Fruit fly (Drosophila melanogaster) whole organism: ENCODE measurements around the gene CG46517.
"Not testable (repeated sequence)": the region's sequence is repeated elsewhere in the genome, so short reads cannot be mapped to it uniquely, and the experiment has no call there.

Experiments used
- CG8478 ChIP-seq: fragments of >200 bp; optimal IDR thresholded peaks from 2 replicates; lab custom pipeline; 2018; ENCODE audit warnings: inconsistent platforms
- psq ChIP-seq: fragments of >200 bp; optimal IDR thresholded peaks from 2 replicates; lab custom pipeline; 2017
- usp ChIP-seq: fragments of >200 bp; optimal IDR thresholded peaks from 2 replicates; lab custom pipeline; 2017; ENCODE audit warnings: missing biosample characterization, missing genetic modification characterization, mixed read lengths

DNA sequence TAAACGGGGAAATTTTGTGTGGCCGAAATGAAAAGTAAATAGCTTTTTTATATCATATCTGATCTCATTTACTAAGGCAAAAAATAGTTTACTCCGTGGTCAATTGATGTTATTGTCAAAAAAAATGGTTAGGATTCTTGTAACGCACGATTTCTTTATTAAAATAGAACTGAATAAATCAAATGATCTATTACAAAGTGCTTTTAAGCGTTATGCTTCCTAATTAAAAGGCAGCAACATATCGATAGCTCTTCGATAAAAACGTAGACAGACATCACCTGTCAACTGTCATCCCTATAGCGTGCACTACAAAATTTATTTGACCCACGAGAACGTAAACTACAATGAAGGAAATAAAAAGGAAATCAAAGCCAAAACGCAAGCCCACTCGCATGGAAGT is 19.1 kb downstream of the CG46517 start, which contains the start of gene CG46520:
- TF ChIP-seq psq (lab: Kevin White, UChicago); CG8478 (lab: Kevin White, UChicago); usp (GFP tag; lab: Kevin White, UChicago): not testable (repeated sequence)
